Worm (Caenorhabditis elegans): ENCODE measurements around the gene C16C8.5.
A peak's percentile ranks its signal among the peaks of the same experiment; 100 is the strongest.

Gene C16C8.5

ce11 chrII:3482231-3482630 lies 37.0 kb upstream of the C16C8.5 start, which contains the start of gene smu-2 (continued):
- TF ChIP-seq zip-5 (tag; optimal IDR thresholded peaks at IDR 0.05) (peak; percentile 76), ceh-45 (GFP tag; IDR thresholded peaks at IDR 0.05) (peak; percentile 50; the same call in 1 of the 2 replicates)

DNA sequence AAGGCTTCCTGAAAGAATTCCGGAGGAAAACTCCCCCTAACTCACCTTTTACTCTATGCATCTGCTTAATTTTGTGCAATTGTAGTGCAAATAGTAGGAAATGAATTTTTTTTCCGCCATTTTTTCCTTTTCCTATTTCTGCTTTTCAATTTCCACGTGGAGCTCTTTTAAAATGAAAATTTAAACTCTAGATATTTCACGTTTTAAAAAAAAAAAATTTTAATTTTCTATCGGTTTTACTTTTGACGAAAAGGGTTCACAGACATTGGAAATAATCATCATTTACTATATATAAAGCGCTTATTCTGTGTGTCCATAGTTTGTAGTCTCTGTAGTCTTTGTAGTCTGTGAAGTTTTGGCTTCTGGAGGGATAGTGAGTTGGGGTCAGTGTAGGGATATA lies 36.4 kb upstream of the C16C8.5 start, which contains the start of gene Y49F6B.8:
Gene Y49F6B.8, minus strand, starts transcription at position 101 of the 400 bp plus-strand sequence.
- TF ChIP-seq ceh-9 (tag; optimal IDR thresholded peaks at IDR 0.05), result no peak
- no peak for TF ChIP-seq gmeb-2 (tag; optimal IDR thresholded peaks at IDR 0.05)
- no peak for TF ChIP-seq sox-2 (GFP tag; IDR thresholded peaks at IDR 0.05)
- TF ChIP-seq tbx-2 (tag; optimal IDR thresholded peaks at IDR 0.05), result no peak
- TF ChIP-seq K09A11.1 (tag; optimal IDR thresholded peaks at IDR 0.05; ENCODE audit: insufficient read depth), result no peak
- TF ChIP-seq rnt-1 (tag; optimal IDR thresholded peaks at IDR 0.05), result no peak
- TF ChIP-seq ceh-2 (tag; optimal IDR thresholded peaks at IDR 0.05), result no peak
- no peak for TF ChIP-seq madf-2 (tag; optimal IDR thresholded peaks at IDR 0.05)
- TF ChIP-seq F13H6.1 (tag; optimal IDR thresholded peaks at IDR 0.05), result no peak
- no peak for TF ChIP-seq ceh-24 (tag; optimal IDR thresholded peaks at IDR 0.05)

ce11 chrII:3477171-3477570 lies 32.0 kb upstream of the C16C8.5 start, which contains the start of gene fbxb-104:
TSS of gene fbxb-104 (minus strand) at chrII:3477271.
- no peak for TF ChIP-seq pag-3 (tag; optimal IDR thresholded peaks at IDR 0.05; ENCODE audit: borderline replicate concordance)
- TF ChIP-seq Y22D7AL.16 (tag; optimal IDR thresholded peaks at IDR 0.05), result no peak
- no peak for TF ChIP-seq ref-2 (tag; optimal IDR thresholded peaks at IDR 0.05)

DNA sequence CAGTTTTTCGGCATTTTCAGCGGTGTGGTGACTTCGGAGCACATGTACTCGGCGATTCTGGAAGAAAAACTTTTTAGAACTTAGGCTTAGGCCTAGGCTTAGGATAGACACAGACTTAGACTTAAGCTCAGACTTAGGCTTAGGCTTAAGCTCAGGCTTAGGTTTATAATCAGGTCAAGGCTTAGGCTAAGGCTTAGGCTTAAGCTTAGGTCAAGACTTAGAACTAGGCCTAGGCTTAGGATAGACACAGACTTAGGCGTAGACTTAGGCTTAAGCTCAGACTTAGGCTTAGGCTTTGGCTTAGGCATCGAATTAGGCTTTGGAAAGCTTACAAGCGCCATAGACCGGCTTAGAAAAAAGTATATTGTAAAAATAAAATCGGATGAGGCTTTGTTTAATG lies 31.4 kb upstream of the C16C8.5 start:
- TF ChIP-seq ceh-48 (tag; optimal IDR thresholded peaks at IDR 0.05) (no peak), dve-1 (tag; optimal IDR thresholded peaks at IDR 0.05) (peak; percentile 62)

ce11 chrII:3473744-3474143 lies 28.6 kb upstream of the C16C8.5 start, which contains the start of gene sdz-32:
TSS of gene sdz-32 (plus strand) at chrII:3474044.
- TF ChIP-seq unc-42 (tag; optimal IDR thresholded peaks at IDR 0.05) (no peak), hlh-15 (tag; optimal IDR thresholded peaks at IDR 0.05) (no peak), sox-2 (GFP tag; IDR thresholded peaks at IDR 0.05) (no peak), ref-2 (tag; optimal IDR thresholded peaks at IDR 0.05) (no peak), ceh-19 (GFP tag; optimal IDR thresholded peaks at IDR 0.05) (no peak), nhr-11 (tag; optimal IDR thresholded peaks at IDR 0.05) (no peak), ceh-34 (tag; optimal IDR thresholded peaks at IDR 0.05) (no peak), fax-1 (tag; optimal IDR thresholded peaks at IDR 0.05) (no peak), elt-4 (tag; optimal IDR thresholded peaks at IDR 0.05) (no peak), ceh-18 (tag; optimal IDR thresholded peaks at IDR 0.05) (no peak), ceh-30 (tag; optimal IDR thresholded peaks at IDR 0.05) (no peak)

DNA sequence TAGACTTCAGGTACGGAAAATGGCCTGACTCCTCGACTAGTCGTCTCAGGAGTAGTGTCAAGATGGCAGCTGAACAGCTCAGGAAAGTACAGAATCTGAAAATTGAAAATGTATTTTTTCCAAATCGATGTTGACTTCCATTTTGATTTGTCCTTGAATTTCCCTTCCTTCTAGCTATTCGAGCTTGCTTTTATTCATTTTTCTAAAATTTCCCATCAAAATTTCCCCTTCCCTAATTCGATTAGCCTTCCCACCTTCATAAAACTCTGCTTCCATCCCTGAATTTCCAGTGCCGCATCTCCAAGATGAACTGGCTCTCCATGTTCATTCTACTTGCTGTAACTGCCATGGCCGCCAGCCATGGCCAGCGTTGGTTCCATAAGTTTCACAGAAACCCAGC lies 27.6 kb upstream of the C16C8.5 start, which contains the start of gene Y49F6B.6:
Gene Y49F6B.6, plus strand, starts transcription at position 301 of the 400 bp plus-strand sequence.
- TF ChIP-seq pqm-1 (tag; optimal IDR thresholded peaks at IDR 0.05), result no peak
- no peak for TF ChIP-seq eyg-1 (tag; optimal IDR thresholded peaks at IDR 0.05)
- TF ChIP-seq lin-11 (tag; optimal IDR thresholded peaks at IDR 0.05), result no peak
- no peak for TF ChIP-seq C08G9.2 (tag; optimal IDR thresholded peaks at IDR 0.05)
- no peak for TF ChIP-seq hlh-15 (tag; optimal IDR thresholded peaks at IDR 0.05)
- TF ChIP-seq ztf-16 (tag; optimal IDR thresholded peaks at IDR 0.05), result no peak
- TF ChIP-seq ceh-6 (GFP tag; optimal IDR thresholded peaks at IDR 0.05), result no peak
- no peak for TF ChIP-seq C38D4.7 (GFP tag; optimal IDR thresholded peaks at IDR 0.05)
- no peak for TF ChIP-seq K09A11.1 (tag; optimal IDR thresholded peaks at IDR 0.05; ENCODE audit: insufficient read depth)
- no peak for TF ChIP-seq elt-4 (tag; optimal IDR thresholded peaks at IDR 0.05)
- no peak for TF ChIP-seq sdc-2 (tag; optimal IDR thresholded peaks at IDR 0.05)
- no peak for TF ChIP-seq dve-1 (tag; optimal IDR thresholded peaks at IDR 0.05)
- no peak for TF ChIP-seq sox-2 (GFP tag; IDR thresholded peaks at IDR 0.05)
- TF ChIP-seq ceh-48 (tag; optimal IDR thresholded peaks at IDR 0.05), result no peak
- no peak for TF ChIP-seq tbx-7 (tag; optimal IDR thresholded peaks at IDR 0.05)
- no peak for TF ChIP-seq mec-3 (tag; optimal IDR thresholded peaks at IDR 0.05; ENCODE audit: borderline replicate concordance)
